Worm (Caenorhabditis elegans) whole organism, L4/young adult: Measurements from ENCODE around the gene B0001.2.

Experiments used
- W03F9.2 ChIP-seq: fragments of 150-350 bp; optimal IDR thresholded peaks from 2 replicates; lab custom pipeline; 2014; ENCODE audit warnings: missing biosample characterization, missing genetic modification characterization
- dao-5 ChIP-seq: sonication (generic microtip); optimal IDR thresholded peaks from 2 replicates; lab custom pipeline; 2016; ENCODE audit warnings: missing genotype, missing genetic modification characterization, moderate library complexity, missing compliant biosample characterization
- him-1 ChIP-seq: sonication (generic microtip); optimal IDR thresholded peaks from 2 replicates; lab custom pipeline; 2016; ENCODE audit warnings: missing genotype, missing genetic modification reagents, missing genetic modification characterization, missing compliant biosample characterization

DNA sequence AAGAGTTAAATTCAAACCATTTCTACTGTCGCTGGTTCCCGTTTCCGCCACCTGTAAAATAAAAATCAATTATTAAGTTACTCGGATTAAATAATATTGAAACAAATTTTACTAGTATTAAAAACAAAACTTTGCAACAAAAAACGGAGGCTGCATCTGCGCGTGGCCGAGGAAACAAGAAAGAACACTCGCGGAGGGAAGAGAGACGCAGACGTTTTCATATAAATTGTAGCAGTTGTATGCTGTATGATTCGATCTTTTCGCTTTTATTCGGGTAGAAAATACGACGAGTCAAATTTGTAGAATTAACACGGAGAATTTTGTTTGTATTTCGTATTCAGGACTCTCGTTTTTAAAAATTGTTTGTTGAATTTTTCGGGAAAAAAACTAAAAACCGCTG, 5.1 kb downstream of the B0001.2 start, which contains the start of gene B0001.3:
- no peak for TF ChIP-seq him-1
- no peak for TF ChIP-seq W03F9.2 (tag; lab: Kevin White, UChicago)
- TF ChIP-seq dao-5 (tag; lab: Kevin White, UChicago): no peak
